Worm (Caenorhabditis elegans) whole organism, young adult: Measurements from ENCODE around the gene arrd-8.

Source experiments
- B0261.1 ChIP-seq: sonication (generic microtip); optimal IDR thresholded peaks from 2 replicates; lab custom pipeline; 2016; ENCODE audit warnings: mild to moderate bottlenecking, missing genetic modification characterization, moderate library complexity, missing compliant biosample characterization
- F52B5.7 ChIP-seq: sonication (generic microtip); optimal IDR thresholded peaks from 2 replicates; lab custom pipeline; 2016; ENCODE audit warnings: mild to moderate bottlenecking, missing genetic modification characterization, missing compliant biosample characterization
- F55B11.4 ChIP-seq: sonication (generic microtip); optimal IDR thresholded peaks from 2 replicates; lab custom pipeline; 2016; ENCODE audit warnings: missing compliant biosample characterization, missing genetic modification characterization, borderline replicate concordance; ENCODE audit not compliant: insufficient read depth
- F57C9.4 ChIP-seq: sonication (generic microtip); optimal IDR thresholded peaks from 2 replicates; lab custom pipeline; 2017; ENCODE audit warnings: mild to moderate bottlenecking, missing genetic modification characterization, missing compliant biosample characterization
- K12H6.12 ChIP-seq: fragments of 200-800 bp; sonication (Bioruptor generic); optimal IDR thresholded peaks from 2 replicates; lab custom pipeline; 2018; ENCODE audit warnings: mild to moderate bottlenecking, missing genetic modification characterization, missing compliant biosample characterization
- Y53F4B.3 ChIP-seq: fragments of 200-800 bp; sonication (Bioruptor generic); IDR thresholded peaks from 2 replicates; pipeline ENCODE4 v1.3.6; 2022; ENCODE audit warnings: missing genetic modification reagents, missing genetic modification characterization, missing compliant biosample characterization
- Y56A3A.18 ChIP-seq: fragments of 200-800 bp; sonication (Bioruptor generic); IDR thresholded peaks from 2 replicates; pipeline ENCODE4 v1.3.6; 2022; ENCODE audit warnings: missing genetic modification reagents, missing genetic modification characterization, missing compliant biosample characterization
- Y79H2A.3 ChIP-seq: fragments of 200-800 bp; sonication (Bioruptor generic); conservative IDR thresholded peaks from 2 replicates; pipeline ENCODE4 v1.3.6; 2022; ENCODE audit warnings: missing genetic modification reagents, missing genetic modification characterization, missing compliant biosample characterization
- ZK185.1 ChIP-seq: sonication (generic microtip); optimal IDR thresholded peaks from 2 replicates; lab custom pipeline; 2016; ENCODE audit warnings: mild to moderate bottlenecking, missing genetic modification characterization, missing compliant biosample characterization; ENCODE audit not compliant: poor library complexity, severe bottlenecking
- akir-1 ChIP-seq: fragments of 200-800 bp; sonication (Bioruptor generic); optimal IDR thresholded peaks from 2 replicates; lab custom pipeline; 2018; ENCODE audit warnings: mild to moderate bottlenecking, missing genetic modification characterization, moderate library complexity, missing compliant biosample characterization
- ama-1 ChIP-seq, 3 experiments: fragments of 150-350 bp in 1 of 3; sonication (generic microtip) in 2 of 3; optimal IDR thresholded peaks; 2 replicates each; lab custom pipeline; 2014 to 2018; ENCODE audit warnings: missing biosample characterization in 2 of 3, missing genetic modification characterization in 2 of 3, missing genetic modification reagents in 2 of 3
- atf-7 ChIP-seq: sonication (generic microtip); optimal IDR thresholded peaks from 2 replicates; lab custom pipeline; 2017; ENCODE audit warnings: mild to moderate bottlenecking, missing genetic modification characterization, missing compliant biosample characterization
- athp-1 ChIP-seq: sonication (generic microtip); optimal IDR thresholded peaks from 2 replicates; lab custom pipeline; 2017; ENCODE audit warnings: mild to moderate bottlenecking, missing genetic modification characterization, missing compliant biosample characterization
- attf-6 ChIP-seq: fragments of 200-800 bp; sonication (Bioruptor generic); IDR thresholded peaks from 2 replicates; pipeline ENCODE4 v1.3.6; 2022; ENCODE audit warnings: missing genetic modification reagents, missing genetic modification characterization, missing compliant biosample characterization
- bed-2 ChIP-seq: fragments of 200-800 bp; sonication (Bioruptor generic); IDR thresholded peaks from 2 replicates; pipeline ENCODE4 v1.3.6; 2022; ENCODE audit warnings: missing genetic modification reagents, missing genetic modification characterization, missing compliant biosample characterization
- cebp-2 ChIP-seq: fragments of 200-800 bp; sonication (Bioruptor generic); IDR thresholded peaks from 2 replicates; pipeline ENCODE4 v1.3.6; 2022; ENCODE audit warnings: missing genetic modification characterization, missing compliant biosample characterization
- ceh-79 ChIP-seq: sonication (generic microtip); optimal IDR thresholded peaks from 2 replicates; lab custom pipeline; 2017; ENCODE audit warnings: mild to moderate bottlenecking, missing genetic modification characterization, missing compliant biosample characterization
- die-1 ChIP-seq: sonication (generic microtip); optimal IDR thresholded peaks from 2 replicates; lab custom pipeline; 2016; ENCODE audit warnings: missing genotype, mild to moderate bottlenecking, missing genetic modification characterization, missing compliant biosample characterization
- dox-1 ChIP-seq: fragments of 200-800 bp; sonication (Bioruptor generic); IDR thresholded peaks from 2 replicates; pipeline ENCODE4 v1.3.6; 2022; ENCODE audit warnings: missing genetic modification reagents, missing genetic modification characterization, missing compliant biosample characterization
- egl-44 ChIP-seq: fragments of 200-800 bp; sonication (Bioruptor generic); IDR thresholded peaks from 2 replicates; pipeline ENCODE4 v1.3.6; 2022; ENCODE audit warnings: missing genetic modification reagents, missing genetic modification characterization, missing compliant biosample characterization
- ets-4 ChIP-seq: fragments of 200-800 bp; sonication (Bioruptor generic); optimal IDR thresholded peaks from 2 replicates; lab custom pipeline; 2018; ENCODE audit warnings: mild to moderate bottlenecking, missing genetic modification characterization, missing compliant biosample characterization
- him-1 ChIP-seq: sonication (generic microtip); optimal IDR thresholded peaks from 2 replicates; lab custom pipeline; 2016; ENCODE audit warnings: missing genotype, missing genetic modification reagents, missing genetic modification characterization, missing compliant biosample characterization
- lag-1 ChIP-seq: fragments of 200-800 bp; sonication (Bioruptor generic); IDR thresholded peaks from 2 replicates; pipeline ENCODE4 v1.3.6; 2022; ENCODE audit warnings: missing genetic modification reagents, missing genetic modification characterization, missing compliant biosample characterization
- let-526 ChIP-seq: fragments of 200-800 bp; sonication (Bioruptor generic); IDR thresholded peaks from 2 replicates; pipeline ENCODE4 v1.3.6; 2022; ENCODE audit warnings: missing genetic modification reagents, missing genetic modification characterization, missing compliant biosample characterization
- let-607 ChIP-seq, 2 experiments: fragments of 200-800 bp in 1 of 2; sonication (Bioruptor generic) in 1 of 2; sonication (generic microtip) in 1 of 2; optimal IDR thresholded peaks; 2 replicates each; lab custom pipeline; 2016 to 2018; ENCODE audit warnings: mild to moderate bottlenecking in 2 of 2, missing compliant biosample characterization in 2 of 2, missing genetic modification characterization in 2 of 2, moderate library complexity in 2 of 2, missing genotype in 1 of 2
- lin-26 ChIP-seq: fragments of 200-800 bp; sonication (Bioruptor generic); IDR thresholded peaks from 2 replicates; pipeline ENCODE4 v1.3.6; 2022; ENCODE audit warnings: missing genetic modification reagents, missing genetic modification characterization, missing compliant biosample characterization
- lin-35 ChIP-seq, 3 experiments: fragments of 150-350 bp in 2 of 3; sonication (generic microtip) in 1 of 3; optimal IDR thresholded peaks; 2 replicates each; lab custom pipeline; 2014 to 2018; ENCODE audit warnings: missing biosample characterization in 3 of 3, missing genetic modification characterization in 3 of 3, missing genetic modification reagents in 3 of 3
- lin-54 ChIP-seq: fragments of 200-800 bp; sonication (Bioruptor generic); optimal IDR thresholded peaks from 2 replicates; lab custom pipeline; 2018; ENCODE audit warnings: mild to moderate bottlenecking, missing genetic modification characterization, missing compliant biosample characterization
- lir-1 ChIP-seq: fragments of 200-800 bp; sonication (Bioruptor generic); conservative IDR thresholded peaks from 2 replicates; pipeline ENCODE4 v1.3.6; 2022; ENCODE audit warnings: missing genetic modification reagents, missing genetic modification characterization, missing compliant biosample characterization
- lsy-27 ChIP-seq: sonication (generic microtip); optimal IDR thresholded peaks from 2 replicates; lab custom pipeline; 2017; ENCODE audit warnings: missing genetic modification characterization, mild to moderate bottlenecking, missing compliant biosample characterization, antibody characterized with exemption, missing genotype, borderline replicate concordance; ENCODE audit not compliant: insufficient read depth
- madf-10 ChIP-seq: sonication (generic microtip); optimal IDR thresholded peaks from 2 replicates; lab custom pipeline; 2016; ENCODE audit warnings: mild to moderate bottlenecking, missing genetic modification characterization, missing compliant biosample characterization
- madf-8 ChIP-seq: fragments of 200-800 bp; sonication (Bioruptor generic); conservative IDR thresholded peaks from 2 replicates; pipeline ENCODE4 v1.3.6; 2022; ENCODE audit warnings: missing genetic modification reagents, missing genetic modification characterization, missing compliant biosample characterization
- nfya-2 ChIP-seq: fragments of 200-800 bp; sonication (Bioruptor generic); IDR thresholded peaks from 2 replicates; pipeline ENCODE4 v1.3.6; 2022; ENCODE audit warnings: missing genetic modification reagents, missing genetic modification characterization, missing compliant biosample characterization
- nhr-80 ChIP-seq: sonication (generic microtip); optimal IDR thresholded peaks from 2 replicates; lab custom pipeline; 2016; ENCODE audit warnings: missing genetic modification characterization, missing compliant biosample characterization
- rcor-1 ChIP-seq: fragments of 200-800 bp; sonication (Bioruptor generic); IDR thresholded peaks from 2 replicates; pipeline ENCODE4 v1.3.6; 2022; ENCODE audit warnings: missing genetic modification reagents, missing genetic modification characterization, missing compliant biosample characterization
- sdz-38 ChIP-seq: sonication (generic microtip); optimal IDR thresholded peaks from 2 replicates; lab custom pipeline; 2016; ENCODE audit warnings: missing genotype, missing genetic modification characterization, missing compliant biosample characterization
- sea-2 ChIP-seq: fragments of 200-800 bp; sonication (Bioruptor generic); IDR thresholded peaks from 2 replicates; pipeline ENCODE4 v1.3.6; 2022; ENCODE audit warnings: missing genetic modification characterization, missing compliant biosample characterization
- snpc-1.1 ChIP-seq: sonication (generic microtip); optimal IDR thresholded peaks from 2 replicates; lab custom pipeline; 2017; ENCODE audit warnings: missing genetic modification characterization, mild to moderate bottlenecking, missing compliant biosample characterization, antibody characterized with exemption, moderate library complexity, missing genotype, missing genetic modification reagents; ENCODE audit not compliant: insufficient read depth
- somi-1 ChIP-seq: fragments of 200-800 bp; sonication (Bioruptor generic); optimal IDR thresholded peaks from 2 replicates; lab custom pipeline; 2018; ENCODE audit warnings: mild to moderate bottlenecking, missing genetic modification characterization, missing compliant biosample characterization
- tbx-9 ChIP-seq: sonication (generic microtip); optimal IDR thresholded peaks from 2 replicates; lab custom pipeline; 2016; ENCODE audit warnings: borderline replicate concordance, missing genetic modification characterization, inconsistent platforms, missing compliant biosample characterization
- tlf-1 ChIP-seq: fragments of 200-800 bp; sonication (Bioruptor generic); optimal IDR thresholded peaks from 2 replicates; lab custom pipeline; 2018; ENCODE audit warnings: mild to moderate bottlenecking, missing genetic modification characterization, missing compliant biosample characterization
- unc-130 ChIP-seq: sonication (generic microtip); optimal IDR thresholded peaks from 2 replicates; lab custom pipeline; 2016; ENCODE audit warnings: missing genetic modification reagents, missing genetic modification characterization, missing compliant biosample characterization
- unc-62 ChIP-seq: fragments of 150-350 bp; optimal IDR thresholded peaks from 2 replicates; lab custom pipeline; 2014; ENCODE audit warnings: missing biosample characterization, missing genetic modification reagents, missing genetic modification characterization
- xnd-1 ChIP-seq: sonication (generic microtip); optimal IDR thresholded peaks from 2 replicates; lab custom pipeline; 2016; ENCODE audit warnings: missing genotype, missing genetic modification reagents, missing genetic modification characterization, missing compliant biosample characterization
- ztf-22 ChIP-seq: fragments of 200-800 bp; sonication (Bioruptor generic); optimal IDR thresholded peaks from 2 replicates; lab custom pipeline; 2018; ENCODE audit warnings: mild to moderate bottlenecking, missing genetic modification characterization, moderate library complexity, missing compliant biosample characterization
- ztf-25 ChIP-seq: fragments of 200-800 bp; sonication (Bioruptor generic); IDR thresholded peaks from 2 replicates; pipeline ENCODE4 v1.3.6; 2022; ENCODE audit warnings: missing genetic modification reagents, missing genetic modification characterization, missing compliant biosample characterization
- ztf-6 ChIP-seq: fragments of 200-800 bp; sonication (Bioruptor generic); IDR thresholded peaks from 2 replicates; pipeline ENCODE4 v1.3.6; 2022; ENCODE audit warnings: missing genetic modification reagents, missing genetic modification characterization, missing compliant biosample characterization

The arrd-8 gene

DNA sequence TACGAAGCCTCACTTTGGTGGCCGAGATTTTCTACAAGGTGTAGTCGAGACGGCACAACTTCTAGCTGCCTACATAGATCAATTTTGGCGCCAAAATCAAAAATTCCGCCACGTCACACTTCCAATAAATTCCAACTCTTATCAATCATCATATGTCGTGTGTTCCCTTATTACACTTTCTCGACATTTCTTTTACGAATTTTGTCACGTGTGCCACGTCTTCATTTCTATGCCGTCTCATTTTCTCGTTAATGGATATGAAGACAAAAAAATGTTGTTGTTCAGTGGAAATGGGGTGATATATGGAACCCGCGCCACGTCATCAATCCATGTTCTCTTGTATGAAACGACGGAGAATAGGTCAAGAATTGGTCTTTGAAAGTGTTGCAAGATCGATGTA, 13.3 kb upstream of the arrd-8 start (continued):
- TF ChIP-seq sea-2: no peak
- no peak for TF ChIP-seq cebp-2

- TF ChIP-seq lsy-27 (tag; lab: Kevin White, UChicago) (no peak), rcor-1 (GFP tag; lab: Robert Waterston, UW) (no peak), egl-44 (GFP tag; lab: Robert Waterston, UW) (0 out of 2 replicates have a peak, but pooled peaks have one; percentile 17), nhr-80 (peak; percentile 62), let-526 (0 out of 2 replicates have a peak, but pooled peaks have one; percentile 43), Y79H2A.3 (GFP tag; lab: Robert Waterston, UW) (no peak), akir-1 (no peak), F57C9.4 (tag; lab: Kevin White, UChicago) (no peak), ets-4 (no peak), athp-1 (tag; lab: Kevin White, UChicago) (no peak), dox-1 (GFP tag; lab: Robert Waterston, UW) (peak; percentile 39; the same call in 1 of the 2 replicates), nfya-2 (GFP tag; lab: Robert Waterston, UW) (no peak), Y53F4B.3 (GFP tag; lab: Robert Waterston, UW) (no peak), him-1 (tag; lab: Kevin White, UChicago) (no peak), tbx-9 (no peak), lir-1 (GFP tag; lab: Robert Waterston, UW) (no peak), attf-6 (GFP tag; lab: Robert Waterston, UW) (no peak), lin-35 (GFP tag; optimal IDR thresholded peaks at IDR 0.05; lab: Kevin White, UChicago) (no peak), madf-10 (tag; lab: Kevin White, UChicago) (no peak), F52B5.7 (tag; lab: Kevin White, UChicago) (no peak), Y56A3A.18 (GFP tag; lab: Robert Waterston, UW) (no peak), madf-8 (no peak), K12H6.12 (tag; lab: Kevin White, UChicago) (no peak), somi-1 (GFP tag; lab: Kevin White, UChicago) (no peak), ZK185.1 (no peak), lag-1 (GFP tag; lab: Robert Waterston, UW) (no peak), die-1 (no peak), snpc-1.1 (tag; lab: Kevin White, UChicago) (no peak), sdz-38 (tag; lab: Kevin White, UChicago) (no peak), ceh-79 (tag; lab: Kevin White, UChicago) (no peak), ztf-22 (GFP tag; lab: Kevin White, UChicago) (peak; percentile 58), ztf-6 (no peak), atf-7 (tag; lab: Kevin White, UChicago) (no peak), unc-62 (no peak), tlf-1 (GFP tag; lab: Kevin White, UChicago) (no peak), B0261.1 (no peak), bed-2 (GFP tag; lab: Robert Waterston, UW) (no peak), ama-1 (optimal IDR thresholded peaks at IDR 0.05; lab: Kevin White, UChicago) (no peak), ama-1 (GFP tag; optimal IDR thresholded peaks at IDR 0.05; lab: Kevin White, UChicago) (no peak), unc-130 (GFP tag; lab: Kevin White, UChicago) (no peak), let-607 (tag; optimal IDR thresholded peaks at IDR 0.05; lab: Kevin White, UChicago) (no peak), F55B11.4 (tag; lab: Kevin White, UChicago) (no peak), ztf-25 (GFP tag; lab: Robert Waterston, UW) (no peak), xnd-1 (tag; lab: Kevin White, UChicago) (no peak), lin-54 (GFP tag; lab: Kevin White, UChicago) (peak; percentile 17), lin-26 (GFP tag; lab: Robert Waterston, UW) (no peak)
Observed at ce11 chrII:12052136-12052535, 12.7 kb upstream of the arrd-8 start.
